Fruit fly (Drosophila melanogaster) whole organism, prepupa: Measurements from ENCODE around the gene Jon74E.
A peak's percentile ranks its signal among the peaks of the same experiment; 100 is the strongest.

Experiments used
- Blimp-1 ChIP-seq: fragments of 200-800 bp; sonication (Bioruptor generic); optimal IDR thresholded peaks from 3 replicates; lab custom pipeline; 2017; ENCODE audit warnings: missing biosample characterization, missing genetic modification characterization, mild to moderate bottlenecking, moderate library complexity, missing genetic modification reagents
- CG10631 ChIP-seq: fragments of 200-800 bp; sonication (Bioruptor generic); optimal IDR thresholded peaks from 2 replicates; lab custom pipeline; 2016; ENCODE audit warnings: missing biosample characterization, missing genetic modification characterization
- CG10669 ChIP-seq: fragments of 200-800 bp; sonication (Bioruptor generic); optimal IDR thresholded peaks from 3 replicates; lab custom pipeline; 2018; ENCODE audit warnings: missing biosample characterization, mild to moderate bottlenecking, missing genetic modification characterization, moderate library complexity
- CG11762 ChIP-seq: fragments of 200-800 bp; sonication (Bioruptor generic); optimal IDR thresholded peaks from 3 replicates; lab custom pipeline; 2016; ENCODE audit warnings: missing biosample characterization, missing genetic modification characterization; ENCODE audit not compliant: insufficient read depth
- CG11902 ChIP-seq: fragments of 200-800 bp; sonication (Bioruptor generic); optimal IDR thresholded peaks from 3 replicates; lab custom pipeline; 2016; ENCODE audit warnings: missing biosample characterization, missing genetic modification characterization
- CG15336 ChIP-seq: fragments of 200-800 bp; sonication (Bioruptor generic); IDR thresholded peaks from 2 replicates; pipeline ENCODE4 v1.3.6; 2022; ENCODE audit warnings: missing biosample characterization, missing genetic modification characterization
- CG1621 ChIP-seq: fragments of 200-800 bp; sonication (Bioruptor generic); optimal IDR thresholded peaks from 3 replicates; lab custom pipeline; 2018; ENCODE audit warnings: missing biosample characterization, mild to moderate bottlenecking, missing genetic modification characterization
- CG16779 ChIP-seq: fragments of 200-800 bp; sonication (Bioruptor generic); optimal IDR thresholded peaks from 3 replicates; lab custom pipeline; 2017; ENCODE audit warnings: missing biosample characterization, mild to moderate bottlenecking, missing genetic modification characterization
- CG31627 ChIP-seq: fragments of 200-800 bp; sonication (Bioruptor generic); optimal IDR thresholded peaks from 3 replicates; lab custom pipeline; 2016; ENCODE audit warnings: missing biosample characterization, missing genetic modification characterization
- CG32006 ChIP-seq: fragments of 200-800 bp; sonication (Bioruptor generic); optimal IDR thresholded peaks from 3 replicates; lab custom pipeline; 2017; ENCODE audit warnings: missing biosample characterization, mild to moderate bottlenecking, missing genetic modification characterization
- CG3919 ChIP-seq: fragments of 200-800 bp; sonication (Bioruptor generic); optimal IDR thresholded peaks from 3 replicates; lab custom pipeline; 2016; ENCODE audit warnings: missing biosample characterization, missing genetic modification characterization
- CG4318 ChIP-seq: fragments of 200-800 bp; sonication (Bioruptor generic); optimal IDR thresholded peaks from 3 replicates; lab custom pipeline; 2017; ENCODE audit warnings: missing biosample characterization, mild to moderate bottlenecking, missing genetic modification characterization
- CG6163 ChIP-seq: fragments of 200-800 bp; sonication (Bioruptor generic); IDR thresholded peaks from 3 replicates; pipeline ENCODE4 v1.3.6; 2022; ENCODE audit warnings: missing biosample characterization, missing genetic modification characterization
- CG6276 ChIP-seq: fragments of 200-800 bp; sonication (Bioruptor generic); optimal IDR thresholded peaks from 2 replicates; lab custom pipeline; 2017; ENCODE audit warnings: missing biosample characterization, mild to moderate bottlenecking, missing genetic modification characterization
- CG6792 ChIP-seq: fragments of 200-800 bp; sonication (Bioruptor generic); optimal IDR thresholded peaks from 3 replicates; lab custom pipeline; 2016; ENCODE audit warnings: missing biosample characterization, missing genetic modification characterization
- CG6808 ChIP-seq: fragments of 200-800 bp; sonication (Bioruptor generic); optimal IDR thresholded peaks from 3 replicates; lab custom pipeline; 2017; ENCODE audit warnings: missing biosample characterization, missing genetic modification characterization, mild to moderate bottlenecking, moderate library complexity, missing genetic modification reagents
- CG6854 ChIP-seq: fragments of 200-800 bp; sonication (Bioruptor generic); optimal IDR thresholded peaks from 2 replicates; lab custom pipeline; 2017; ENCODE audit warnings: missing biosample characterization, mild to moderate bottlenecking, missing genetic modification characterization
- CG7368 ChIP-seq: fragments of 200-800 bp; sonication (Bioruptor generic); optimal IDR thresholded peaks from 3 replicates; lab custom pipeline; 2016; ENCODE audit warnings: missing biosample characterization, missing genetic modification characterization
- CG8119 ChIP-seq: fragments of 200-800 bp; sonication (Bioruptor generic); IDR thresholded peaks from 3 replicates; pipeline ENCODE4 v1.3.6; 2022; ENCODE audit warnings: missing biosample characterization, missing genetic modification characterization
- CG8319 ChIP-seq: fragments of 200-800 bp; sonication (Bioruptor generic); optimal IDR thresholded peaks from 3 replicates; lab custom pipeline; 2016; ENCODE audit warnings: missing biosample characterization, missing genetic modification characterization
- CG8632 ChIP-seq: fragments of 200-800 bp; sonication (Bioruptor generic); optimal IDR thresholded peaks from 3 replicates; lab custom pipeline; 2016; ENCODE audit warnings: missing biosample characterization, missing genetic modification characterization
- CG9139 ChIP-seq: fragments of 200-800 bp; sonication (Bioruptor generic); optimal IDR thresholded peaks from 3 replicates; lab custom pipeline; 2017; ENCODE audit warnings: missing biosample characterization, mild to moderate bottlenecking, missing genetic modification characterization
- Eip75B ChIP-seq: fragments of 200-800 bp; sonication (Bioruptor generic); optimal IDR thresholded peaks from 3 replicates; lab custom pipeline; 2016; ENCODE audit warnings: missing biosample characterization, missing genetic modification characterization
- Eip78C ChIP-seq: fragments of 200-800 bp; sonication (Bioruptor generic); peaks from one replicate; lab custom pipeline; 2016; ENCODE audit warnings: missing biosample characterization, missing genetic modification characterization
- Eip93F ChIP-seq: fragments of 200-800 bp; sonication (Bioruptor generic); optimal IDR thresholded peaks from 2 replicates; lab custom pipeline; 2016; ENCODE audit warnings: missing biosample characterization, mild to moderate bottlenecking, missing genetic modification characterization
- Ets21C ChIP-seq: fragments of 200-800 bp; sonication (Bioruptor generic); optimal IDR thresholded peaks from 3 replicates; lab custom pipeline; 2016; ENCODE audit warnings: missing biosample characterization, missing genetic modification characterization
- Hr39 ChIP-seq: fragments of 200-800 bp; sonication (Bioruptor generic); optimal IDR thresholded peaks from 2 replicates; lab custom pipeline; 2016; ENCODE audit warnings: missing biosample characterization, missing genetic modification characterization
- Lpt ChIP-seq: fragments of 200-800 bp; sonication (Bioruptor generic); optimal IDR thresholded peaks from 3 replicates; lab custom pipeline; 2016; ENCODE audit warnings: missing biosample characterization, missing genetic modification characterization
- Met ChIP-seq: fragments of 200-800 bp; sonication (Bioruptor generic); optimal IDR thresholded peaks from 3 replicates; lab custom pipeline; 2016; ENCODE audit warnings: missing biosample characterization, missing genetic modification characterization
- OdsH ChIP-seq: fragments of 200-800 bp; sonication (Bioruptor generic); optimal IDR thresholded peaks from 3 replicates; lab custom pipeline; 2016; ENCODE audit warnings: missing biosample characterization, missing genetic modification characterization
- Smox ChIP-seq: fragments of 200-800 bp; sonication (Bioruptor generic); optimal IDR thresholded peaks from 3 replicates; lab custom pipeline; 2016; ENCODE audit warnings: missing biosample characterization, missing genetic modification characterization
- Sox102F ChIP-seq: fragments of 200-800 bp; sonication (Bioruptor generic); optimal IDR thresholded peaks from 2 replicates; lab custom pipeline; 2016; ENCODE audit warnings: missing biosample characterization, mild to moderate bottlenecking, missing genetic modification characterization
- Sox15 ChIP-seq: fragments of 200-800 bp; sonication (Bioruptor generic); optimal IDR thresholded peaks from 3 replicates; lab custom pipeline; 2016; ENCODE audit warnings: missing biosample characterization, missing genetic modification characterization
- acj6 ChIP-seq: fragments of 200-800 bp; sonication (Bioruptor generic); optimal IDR thresholded peaks from 3 replicates; lab custom pipeline; 2016; ENCODE audit warnings: missing biosample characterization, missing genetic modification characterization
- dac ChIP-seq: fragments of 200-800 bp; sonication (Bioruptor generic); optimal IDR thresholded peaks from 2 replicates; lab custom pipeline; 2017; ENCODE audit warnings: missing biosample characterization, mild to moderate bottlenecking, missing genetic modification characterization
- dsx ChIP-seq: fragments of 200-800 bp; optimal IDR thresholded peaks from 3 replicates; lab custom pipeline; 2019; ENCODE audit warnings: missing biosample characterization, mild to moderate bottlenecking, missing genetic modification characterization, moderate library complexity; ENCODE audit not compliant: poor library complexity, severe bottlenecking
- eg ChIP-seq: fragments of 200-800 bp; sonication (Bioruptor generic); IDR thresholded peaks from 3 replicates; pipeline ENCODE4 v1.3.6; 2022; ENCODE audit warnings: missing biosample characterization, missing genetic modification characterization
- fd59A ChIP-seq: fragments of 200-800 bp; sonication (Bioruptor generic); optimal IDR thresholded peaks from 2 replicates; lab custom pipeline; 2017; ENCODE audit warnings: missing biosample characterization, mild to moderate bottlenecking, missing genetic modification characterization, missing genetic modification reagents
- fkh ChIP-seq: fragments of 200-800 bp; sonication (Bioruptor generic); optimal IDR thresholded peaks from 3 replicates; lab custom pipeline; 2017; ENCODE audit warnings: missing biosample characterization, mild to moderate bottlenecking, missing genetic modification characterization, moderate library complexity
- lz ChIP-seq: fragments of 200-800 bp; sonication (Bioruptor generic); optimal IDR thresholded peaks from 3 replicates; lab custom pipeline; 2016; ENCODE audit warnings: missing biosample characterization, missing genetic modification characterization
- net ChIP-seq: fragments of 200-800 bp; sonication (Bioruptor generic); optimal IDR thresholded peaks from 3 replicates; lab custom pipeline; 2016; ENCODE audit warnings: missing biosample characterization, missing genetic modification characterization
- pdm3 ChIP-seq: fragments of 200-800 bp; sonication (Bioruptor generic); optimal IDR thresholded peaks from 3 replicates; lab custom pipeline; 2016; ENCODE audit warnings: missing biosample characterization, missing genetic modification characterization
- salr ChIP-seq, 2 experiments: fragments of 200-800 bp; sonication (Bioruptor generic); optimal IDR thresholded peaks; 3 replicates each; lab custom pipeline; 2016 to 2018; ENCODE audit warnings: missing biosample characterization in 2 of 2, missing genetic modification characterization in 2 of 2, mild to moderate bottlenecking in 1 of 2
- spab ChIP-seq: fragments of 200-800 bp; sonication (Bioruptor generic); optimal IDR thresholded peaks from 2 replicates; lab custom pipeline; 2017; ENCODE audit warnings: missing biosample characterization, mild to moderate bottlenecking, missing genetic modification characterization, missing genetic modification reagents
- ss ChIP-seq, 2 experiments: fragments of 200-800 bp; sonication (Bioruptor generic); optimal IDR thresholded peaks; 2 replicates in 1 of 2; 3 replicates in 1 of 2; lab custom pipeline; 2017 to 2018; ENCODE audit warnings: mild to moderate bottlenecking in 2 of 2, missing biosample characterization in 2 of 2, missing genetic modification characterization in 2 of 2, moderate library complexity in 1 of 2
- svp ChIP-seq: fragments of 200-800 bp; sonication (Bioruptor generic); peaks from one replicate; lab custom pipeline; 2016; ENCODE audit warnings: missing biosample characterization, missing genetic modification characterization
- topi ChIP-seq: fragments of 200-800 bp; sonication (Bioruptor generic); optimal IDR thresholded peaks from 3 replicates; lab custom pipeline; 2016; ENCODE audit warnings: missing biosample characterization, missing genetic modification characterization
- vri ChIP-seq: fragments of 200-800 bp; sonication (Bioruptor generic); optimal IDR thresholded peaks from 3 replicates; lab custom pipeline; 2016; ENCODE audit warnings: missing biosample characterization, mild to moderate bottlenecking, missing genetic modification characterization

Jon74E gene

dm6 chr3L:17504538-17504937, 44.4 kb downstream of the Jon74E start (continued):
- TF ChIP-seq fd59A (GFP tag; lab: Kevin White, UChicago) (no peak), CG7368 (GFP tag; lab: Kevin White, UChicago) (no peak), Hr39 (GFP tag; lab: Kevin White, UChicago) (no peak), Ets21C (no peak), CG11762 (GFP tag; lab: Kevin White, UChicago) (no peak), fkh (GFP tag; lab: Kevin White, UChicago) (no peak), CG6276 (GFP tag; lab: Kevin White, UChicago) (peak; percentile 13), Smox (no peak), CG10669 (GFP tag; lab: Kevin White, UChicago) (no peak), Eip75B (GFP tag; lab: Kevin White, UChicago) (peak; percentile 38), CG6792 (GFP tag; lab: Kevin White, UChicago) (no peak), CG6163 (GFP tag; lab: Robert Waterston, UW) (peak; percentile 58; the same call in 2 of the 3 replicates), Eip93F (no peak)

dm6 chr3L:17502235-17502634, 46.7 kb downstream of the Jon74E start:
- TF ChIP-seq acj6 (GFP tag; lab: Kevin White, UChicago) (peak; percentile 75), Eip93F (peak; percentile 55), CG10631 (peak; percentile 58), Ets21C (peak; percentile 80), CG32006 (GFP tag; lab: Kevin White, UChicago) (peak; percentile 38), CG6276 (GFP tag; lab: Kevin White, UChicago) (no peak), CG4318 (GFP tag; lab: Kevin White, UChicago) (no peak), CG8119 (GFP tag; lab: Robert Waterston, UW) (0 out of 3 replicates have a peak, but pooled peaks have one; percentile 31), CG6792 (GFP tag; lab: Kevin White, UChicago) (peak; percentile 65), Smox (peak; percentile 88), Sox15 (peak; percentile 66), CG15336 (GFP tag; lab: Robert Waterston, UW) (peak; percentile 71), lz (GFP tag; lab: Kevin White, UChicago) (peak; percentile 88), Eip78C (GFP tag; lab: Kevin White, UChicago) (peak; percentile 90), CG31627 (GFP tag; lab: Kevin White, UChicago) (peak; percentile 89), svp (GFP tag; lab: Kevin White, UChicago) (peak; percentile 94), CG3919 (GFP tag; lab: Kevin White, UChicago) (peak; percentile 66), ss (GFP tag; optimal IDR thresholded peaks at IDR 0.05; lab: Kevin White, UChicago) (no peak), CG16779 (tag; lab: Kevin White, UChicago) (no peak), topi (peak; percentile 85), Eip75B (GFP tag; lab: Kevin White, UChicago) (peak; percentile 80), dac (GFP tag; lab: Kevin White, UChicago) (no peak), CG8319 (GFP tag; lab: Kevin White, UChicago) (peak; percentile 54), CG7368 (GFP tag; lab: Kevin White, UChicago) (peak; percentile 29), CG8632 (peak; percentile 65), spab (GFP tag; lab: Kevin White, UChicago) (no peak), CG9139 (GFP tag; lab: Kevin White, UChicago) (no peak), CG1621 (tag; lab: Kevin White, UChicago) (no peak), net (peak; percentile 56), eg (GFP tag; lab: Robert Waterston, UW) (peak; percentile 65), CG6808 (GFP tag; lab: Kevin White, UChicago) (peak; percentile 1), OdsH (GFP tag; lab: Kevin White, UChicago) (peak; percentile 46), dsx (GFP tag; lab: Kevin White, UChicago) (no peak), salr (GFP tag; optimal IDR thresholded peaks at IDR 0.05; lab: Kevin White, UChicago) (peak in 1 of 2 experiments; percentile 13), Lpt (GFP tag; lab: Kevin White, UChicago) (peak; percentile 23), pdm3 (GFP tag; lab: Kevin White, UChicago) (peak; percentile 68), CG6854 (peak; percentile 10), CG11902 (GFP tag; lab: Kevin White, UChicago) (peak; percentile 51), fkh (GFP tag; lab: Kevin White, UChicago) (no peak), Sox102F (peak; percentile 91), CG6163 (GFP tag; lab: Robert Waterston, UW) (peak; percentile 76), vri (peak; percentile 76), Met (GFP tag; lab: Kevin White, UChicago) (peak; percentile 90), Blimp-1 (GFP tag; lab: Kevin White, UChicago) (peak; percentile 55)
